Fruit fly (Drosophila melanogaster) Kc167 (cell line): ENCODE measurements around the gene twit.

Source experiments
- Myc ChIP-seq: fragments of >200 bp; optimal IDR thresholded peaks from 2 replicates; lab custom pipeline; 2017; ENCODE audit warnings: missing external identifiers
- h ChIP-seq: fragments of >200 bp; optimal IDR thresholded peaks from 3 replicates; lab custom pipeline; 2018; ENCODE audit warnings: missing external identifiers
- insv ChIP-seq: fragments of >200 bp; optimal IDR thresholded peaks from 3 replicates; lab custom pipeline; 2018; ENCODE audit warnings: missing external identifiers
- psq ChIP-seq: fragments of >200 bp; optimal IDR thresholded peaks from 2 replicates; lab custom pipeline; 2017; ENCODE audit warnings: missing external identifiers

DNA sequence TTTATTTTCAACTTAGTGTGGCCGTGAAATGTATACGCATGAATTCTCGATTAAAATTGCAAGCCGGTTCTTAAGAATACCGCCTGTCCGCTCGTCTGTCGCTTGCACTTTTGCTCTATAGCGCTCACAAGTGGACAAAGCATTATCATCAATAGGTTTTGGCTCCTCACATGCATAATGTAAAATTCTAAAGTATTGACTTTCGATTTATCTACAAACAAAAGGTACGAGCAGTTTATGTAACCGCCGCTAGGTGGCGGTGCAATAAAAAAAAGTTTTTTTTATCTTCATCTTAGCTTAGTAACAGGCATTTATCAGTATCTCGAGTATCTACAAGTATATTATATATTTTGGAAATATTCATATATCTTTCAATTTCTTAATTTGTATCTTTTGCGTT lies 26.2 kb upstream of the twit start:
- TF ChIP-seq Myc (lab: Kevin White, UChicago): no peak
- no peak for TF ChIP-seq insv
- no peak for TF ChIP-seq h (lab: Kevin White, UChicago)
- no peak for TF ChIP-seq psq (lab: Kevin White, UChicago)
